Worm (Caenorhabditis elegans) whole organism, late embryonic: ENCODE results near the gene W05H7.1.

Experiments
- C08G9.2 ChIP-seq: sonication (generic microtip); optimal IDR thresholded peaks from 2 replicates; lab custom pipeline; 2016; ENCODE audit warnings: mild to moderate bottlenecking, missing genetic modification characterization, moderate library complexity, missing compliant biosample characterization
- syd-9 ChIP-seq: sonication (generic microtip); optimal IDR thresholded peaks from 2 replicates; lab custom pipeline; 2016; ENCODE audit warnings: mild to moderate bottlenecking, missing genetic modification characterization, moderate library complexity, missing compliant biosample characterization

DNA sequence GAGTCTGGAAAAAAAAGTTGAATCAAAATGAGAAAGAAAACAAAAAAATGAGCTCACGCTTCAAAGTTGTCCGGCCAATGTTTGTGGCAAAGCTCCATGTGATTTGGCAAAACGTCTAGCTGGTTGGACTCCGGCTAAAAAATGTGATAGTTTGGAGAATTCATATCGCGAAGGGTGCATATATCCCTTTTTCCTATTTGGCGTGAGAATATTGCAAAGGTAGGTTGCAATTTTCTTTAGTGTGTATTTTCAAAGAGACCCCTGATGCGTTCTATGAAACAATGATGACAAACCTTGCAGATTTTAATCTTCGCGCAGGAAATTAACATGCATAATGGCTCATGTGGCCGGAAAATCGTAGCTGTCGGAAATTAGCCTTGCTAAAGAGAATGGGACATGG is 41.6 kb downstream of the W05H7.1 start:
- no peak for TF ChIP-seq C08G9.2
- TF ChIP-seq syd-9 (tag; lab: Kevin White, UChicago), result no peak
